Fruit fly (Drosophila melanogaster): ENCODE measurements around the gene REPTOR-BP.

- TF ChIP-seq Myc (optimal IDR thresholded peaks at IDR 0.05) = no peak
- TF ChIP-seq psq (optimal IDR thresholded peaks at IDR 0.05) = no peak
- no peak for TF ChIP-seq Sin3A (optimal IDR thresholded peaks at IDR 0.05)
- TF ChIP-seq h (optimal IDR thresholded peaks at IDR 0.05) = no peak
- no peak for TF ChIP-seq insv (optimal IDR thresholded peaks at IDR 0.05)
- TF ChIP-seq ttk (optimal IDR thresholded peaks at IDR 0.05) = no peak
Observed at dm6 chr2L:10266511-10266910, 2.6 kb downstream of the REPTOR-BP start, which contains the start of gene CG4953.

Measured in Kc167 (cell line).